Worm (Caenorhabditis elegans) whole organism, L4 larva: ENCODE measurements around the gene F42G2.7.
A peak's percentile ranks its signal among the peaks of the same experiment; 100 is the strongest.

Source experiments
- F26F4.8 ChIP-seq: fragments of 200-800 bp; sonication (Bioruptor generic); conservative IDR thresholded peaks from 2 replicates; pipeline ENCODE4 v1.3.6; 2022; ENCODE audit warnings: missing genetic modification characterization, missing compliant biosample characterization
- daf-19 ChIP-seq: fragments of 200-800 bp; sonication (Bioruptor generic); conservative IDR thresholded peaks from 2 replicates; pipeline ENCODE4 v1.3.6; 2022; ENCODE audit warnings: missing genetic modification characterization, missing compliant biosample characterization
- dpl-1 ChIP-seq: fragments of 150-350 bp; optimal IDR thresholded peaks from 2 replicates; lab custom pipeline; 2014; ENCODE audit warnings: missing biosample characterization, missing genetic modification reagents, missing genetic modification characterization
- duxl-1 ChIP-seq: sonication (generic microtip); optimal IDR thresholded peaks from 2 replicates; lab custom pipeline; 2016; ENCODE audit warnings: mild to moderate bottlenecking, missing genetic modification characterization, moderate library complexity, missing compliant biosample characterization; ENCODE audit not compliant: poor library complexity
- dve-1 ChIP-seq: sonication (generic microtip); optimal IDR thresholded peaks from 2 replicates; lab custom pipeline; 2017; ENCODE audit warnings: antibody characterized with exemption, mild to moderate bottlenecking, missing genetic modification characterization, missing compliant biosample characterization; ENCODE audit not compliant: insufficient read depth
- hlh-30 ChIP-seq: sonication (generic microtip); optimal IDR thresholded peaks from 2 replicates; lab custom pipeline; 2017; ENCODE audit warnings: antibody characterized with exemption, mild to moderate bottlenecking, missing genetic modification characterization, missing compliant biosample characterization; ENCODE audit not compliant: insufficient read depth
- jun-1 ChIP-seq: fragments of 150-350 bp; optimal IDR thresholded peaks from 2 replicates; lab custom pipeline; 2014; ENCODE audit warnings: missing biosample characterization, missing genetic modification reagents, missing genetic modification characterization
- mdl-1 ChIP-seq, 2 experiments: fragments of 150-350 bp in 1 of 2; sonication (generic microtip) in 1 of 2; optimal IDR thresholded peaks; 2 replicates each; lab custom pipeline; 2014 to 2017; ENCODE audit warnings: missing biosample characterization in 2 of 2, missing genetic modification characterization in 2 of 2
- nhr-11 ChIP-seq: fragments of 150-350 bp; optimal IDR thresholded peaks from 2 replicates; lab custom pipeline; 2014; ENCODE audit warnings: missing biosample characterization, missing genetic modification characterization
- pha-4 ChIP-seq, 2 experiments: fragments of 150-350 bp in 1 of 2; fragments of 200-800 bp in 1 of 2; sonication (Bioruptor generic) in 1 of 2; IDR thresholded peaks in 1 of 2; optimal IDR thresholded peaks in 1 of 2; 2 replicates each; pipeline versions ENCODE4 v1.3.6 to Lab custom; 2014 to 2022; ENCODE audit warnings: missing genetic modification characterization in 2 of 2, missing genetic modification reagents in 2 of 2, missing biosample characterization in 1 of 2, missing compliant biosample characterization in 1 of 2
- pqm-1 ChIP-seq: sonication (generic microtip); optimal IDR thresholded peaks from 2 replicates; lab custom pipeline; 2017; ENCODE audit warnings: missing biosample characterization, missing genetic modification characterization
- sdz-12 ChIP-seq: fragments of 200-800 bp; sonication (Bioruptor generic); optimal IDR thresholded peaks from 2 replicates; lab custom pipeline; 2018; ENCODE audit warnings: mild to moderate bottlenecking, missing genetic modification characterization, missing compliant biosample characterization
- ztf-11 ChIP-seq: fragments of 150-350 bp; optimal IDR thresholded peaks from 2 replicates; lab custom pipeline; 2014; ENCODE audit warnings: missing biosample characterization, missing genetic modification characterization

ce11 chrII:2415439-2415838, 2.5 kb upstream of the F42G2.7 start, which contains the start of gene fbxa-4:
- TF ChIP-seq duxl-1 (tag; lab: Kevin White, UChicago), result no peak
- peak; percentile 75 for TF ChIP-seq dve-1
- TF ChIP-seq daf-19 (GFP tag; lab: Robert Waterston, UW), result no peak
- TF ChIP-seq mdl-1 (tag; optimal IDR thresholded peaks at IDR 0.05; lab: Kevin White, UChicago), result no peak
- TF ChIP-seq ztf-11 (tag; lab: Kevin White, UChicago), result no peak
- no peak for TF ChIP-seq jun-1 (tag; lab: Kevin White, UChicago)
- TF ChIP-seq pha-4 (GFP tag; IDR thresholded peaks at IDR 0.05; lab: Robert Waterston, UW), result no peak
- TF ChIP-seq pha-4 (tag; optimal IDR thresholded peaks at IDR 0.05; lab: Kevin White, UChicago), result no peak
- TF ChIP-seq F26F4.8, result no peak
- TF ChIP-seq hlh-30 (tag; lab: Kevin White, UChicago), result no peak
- TF ChIP-seq dpl-1, result no peak
- no peak for TF ChIP-seq sdz-12 (GFP tag; lab: Kevin White, UChicago)
- TF ChIP-seq nhr-11 (tag; lab: Kevin White, UChicago), result no peak
- peak; percentile 52 for TF ChIP-seq pqm-1
